Fruit fly (Drosophila melanogaster) whole organism, embryonic: ENCODE data around the gene CG42823.
A peak's percentile ranks its signal among the peaks of the same experiment; 100 is the strongest.

Experiments used
- B-H1 ChIP-seq: fragments of 200-800 bp; sonication (Bioruptor generic); IDR thresholded peaks from 3 replicates; pipeline ENCODE4 v1.3.6; 2022; ENCODE audit warnings: missing biosample characterization, missing genetic modification characterization
- Blimp-1 ChIP-seq: fragments of 200-800 bp; sonication (Bioruptor generic); optimal IDR thresholded peaks from 3 replicates; lab custom pipeline; 2018; ENCODE audit warnings: missing biosample characterization, missing genetic modification characterization, mild to moderate bottlenecking, moderate library complexity, missing genetic modification reagents
- CG10147 ChIP-seq: fragments of 200-800 bp; sonication (Bioruptor generic); optimal IDR thresholded peaks from 2 replicates; lab custom pipeline; 2019; ENCODE audit warnings: missing biosample characterization, mild to moderate bottlenecking, missing genetic modification characterization, moderate library complexity
- CG12391 ChIP-seq: fragments of 200-800 bp; sonication (Bioruptor generic); optimal IDR thresholded peaks from 3 replicates; lab custom pipeline; 2018; ENCODE audit warnings: missing biosample characterization, mild to moderate bottlenecking, missing genetic modification characterization, moderate library complexity
- CG13296 ChIP-seq: fragments of 200-800 bp; sonication (Bioruptor generic); optimal IDR thresholded peaks from 3 replicates; lab custom pipeline; 2018; ENCODE audit warnings: missing biosample characterization, mild to moderate bottlenecking, missing genetic modification characterization
- CG1603 ChIP-seq: fragments of 200-800 bp; sonication (Bioruptor generic); optimal IDR thresholded peaks from 2 replicates; lab custom pipeline; 2019; ENCODE audit warnings: missing biosample characterization, mild to moderate bottlenecking, missing genetic modification characterization, moderate library complexity
- CG16813 ChIP-seq: fragments of 200-800 bp; sonication (Bioruptor generic); IDR thresholded peaks from 3 replicates; pipeline ENCODE4 v1.3.6; 2022; ENCODE audit warnings: missing biosample characterization, missing genetic modification characterization; ENCODE audit not compliant: partially characterized antibody
- CG17328 ChIP-seq: fragments of 200-800 bp; sonication (Bioruptor generic); IDR thresholded peaks from 2 replicates; pipeline ENCODE4 v1.3.6; 2022; ENCODE audit warnings: missing biosample characterization, missing genetic modification characterization
- CG17361 ChIP-seq: fragments of 200-800 bp; sonication (Bioruptor generic); IDR thresholded peaks from 3 replicates; pipeline ENCODE4 v1.3.6; 2022; ENCODE audit warnings: missing biosample characterization, missing genetic modification characterization
- CG17385 ChIP-seq: fragments of 200-800 bp; sonication (Bioruptor generic); optimal IDR thresholded peaks from 3 replicates; lab custom pipeline; 2018; ENCODE audit warnings: missing biosample characterization, mild to moderate bottlenecking, missing genetic modification characterization
- CG1832 ChIP-seq: fragments of 200-800 bp; sonication (Bioruptor generic); optimal IDR thresholded peaks from 2 replicates; lab custom pipeline; 2017; ENCODE audit warnings: missing biosample characterization, mild to moderate bottlenecking, missing genetic modification characterization, inconsistent platforms
- CG18764 ChIP-seq: fragments of 200-800 bp; sonication (Bioruptor generic); optimal IDR thresholded peaks from 3 replicates; lab custom pipeline; 2016; ENCODE audit warnings: missing biosample characterization, missing genetic modification characterization
- CG2678 ChIP-seq: fragments of 200-800 bp; sonication (Bioruptor generic); optimal IDR thresholded peaks from 3 replicates; lab custom pipeline; 2019; ENCODE audit warnings: missing biosample characterization, mild to moderate bottlenecking, missing genetic modification characterization, moderate library complexity
- CG31224 ChIP-seq: fragments of 200-800 bp; sonication (Bioruptor generic); IDR thresholded peaks from 2 replicates; pipeline ENCODE4 v1.3.6; 2022; ENCODE audit warnings: missing biosample characterization, missing genetic modification characterization
- CG31388 ChIP-seq: fragments of 200-800 bp; sonication (Bioruptor generic); optimal IDR thresholded peaks from 2 replicates; lab custom pipeline; 2016; ENCODE audit warnings: missing biosample characterization, missing genetic modification characterization
- CG4404 ChIP-seq: fragments of 200-800 bp; sonication (Bioruptor generic); IDR thresholded peaks from 2 replicates; pipeline ENCODE4 v1.3.6; 2022; ENCODE audit warnings: missing biosample characterization, missing genetic modification characterization
- CG5245 ChIP-seq: fragments of 200-800 bp; sonication (Bioruptor generic); optimal IDR thresholded peaks from 3 replicates; lab custom pipeline; 2016; ENCODE audit warnings: missing biosample characterization, missing genetic modification characterization
- CG6175 ChIP-seq: fragments of 200-800 bp; sonication (Bioruptor generic); IDR thresholded peaks from 3 replicates; pipeline ENCODE4 v1.3.6; 2022; ENCODE audit warnings: missing biosample characterization, missing genetic modification characterization
- Deaf1 ChIP-seq: fragments of 200-800 bp; optimal IDR thresholded peaks from 3 replicates; lab custom pipeline; 2019; ENCODE audit warnings: missing biosample characterization, mild to moderate bottlenecking, missing genetic modification characterization, moderate library complexity
- Dip2 ChIP-seq: fragments of 200-800 bp; sonication (Bioruptor generic); IDR thresholded peaks from 2 replicates; pipeline ENCODE4 v1.3.6; 2022; ENCODE audit warnings: missing biosample characterization, missing genetic modification characterization
- Dll ChIP-seq: fragments of 200-800 bp; sonication (Bioruptor generic); IDR thresholded peaks from 4 replicates; pipeline ENCODE4 v1.3.6; 2022; ENCODE audit warnings: missing biosample characterization, missing genetic modification characterization; ENCODE audit not compliant: partially characterized antibody
- Ets97D ChIP-seq: fragments of 200-800 bp; sonication (Bioruptor generic); optimal IDR thresholded peaks from 3 replicates; lab custom pipeline; 2016; ENCODE audit warnings: missing biosample characterization, missing genetic modification characterization
- Mad ChIP-seq: fragments of 200-800 bp; sonication (Bioruptor generic); optimal IDR thresholded peaks from 2 replicates; lab custom pipeline; 2016; ENCODE audit warnings: missing biosample characterization, missing genetic modification characterization
- Meics ChIP-seq: fragments of 200-800 bp; sonication (Bioruptor generic); optimal IDR thresholded peaks from 2 replicates; lab custom pipeline; 2017; ENCODE audit warnings: missing biosample characterization, mild to moderate bottlenecking, missing genetic modification characterization
- Mrtf ChIP-seq: fragments of 200-800 bp; sonication (Bioruptor generic); IDR thresholded peaks from 3 replicates; pipeline ENCODE4 v1.3.6; 2022; ENCODE audit warnings: missing biosample characterization, missing genetic modification characterization
- Neu2 ChIP-seq: fragments of 200-800 bp; sonication (Bioruptor generic); optimal IDR thresholded peaks from 3 replicates; lab custom pipeline; 2016; ENCODE audit warnings: missing biosample characterization, missing genetic modification characterization, borderline replicate concordance
- Nf-YB ChIP-seq: fragments of 200-800 bp; sonication (Bioruptor generic); optimal IDR thresholded peaks from 3 replicates; lab custom pipeline; 2019; ENCODE audit warnings: missing biosample characterization, mild to moderate bottlenecking, missing genetic modification characterization, moderate library complexity
- Nf-YC ChIP-seq: fragments of 200-800 bp; optimal IDR thresholded peaks from 3 replicates; lab custom pipeline; 2019; ENCODE audit warnings: missing biosample characterization, mild to moderate bottlenecking, missing genetic modification characterization, moderate library complexity
- Optix ChIP-seq: fragments of 200-800 bp; sonication (Bioruptor generic); IDR thresholded peaks from 3 replicates; pipeline ENCODE4 v1.3.6; 2022; ENCODE audit warnings: missing biosample characterization, missing genetic modification characterization
- Ssrp ChIP-seq: fragments of 200-800 bp; sonication (Bioruptor generic); optimal IDR thresholded peaks from 2 replicates; lab custom pipeline; 2018; ENCODE audit warnings: missing biosample characterization, mild to moderate bottlenecking, missing genetic modification characterization, moderate library complexity
- az2 ChIP-seq: fragments of 200-800 bp; sonication (Bioruptor generic); optimal IDR thresholded peaks from 3 replicates; lab custom pipeline; 2016; ENCODE audit warnings: missing biosample characterization, missing genetic modification characterization
- bigmax ChIP-seq: fragments of 200-800 bp; sonication (Bioruptor generic); optimal IDR thresholded peaks from 2 replicates; lab custom pipeline; 2018; ENCODE audit warnings: missing biosample characterization, mild to moderate bottlenecking, missing genetic modification characterization
- dmrt11E ChIP-seq: fragments of 200-800 bp; sonication (Bioruptor generic); optimal IDR thresholded peaks from 3 replicates; lab custom pipeline; 2018; ENCODE audit warnings: missing biosample characterization, mild to moderate bottlenecking, missing genetic modification characterization, moderate library complexity
- ftz-f1 ChIP-seq: fragments of 200-800 bp; sonication (Bioruptor generic); optimal IDR thresholded peaks from 2 replicates; lab custom pipeline; 2016; ENCODE audit warnings: missing biosample characterization, missing genetic modification characterization
- grn ChIP-seq: fragments of 200-800 bp; sonication (Bioruptor generic); optimal IDR thresholded peaks from 3 replicates; lab custom pipeline; 2017; ENCODE audit warnings: missing biosample characterization, missing genetic modification characterization
- gt ChIP-seq: fragments of 200-800 bp; sonication (Bioruptor generic); IDR thresholded peaks from 2 replicates; pipeline ENCODE4 v1.3.6; 2022; ENCODE audit warnings: missing biosample characterization, missing genetic modification characterization
- lilli ChIP-seq: fragments of 200-800 bp; sonication (Bioruptor generic); optimal IDR thresholded peaks from 3 replicates; lab custom pipeline; 2016; ENCODE audit warnings: missing biosample characterization, missing genetic modification characterization
- lov ChIP-seq, 2 experiments: fragments of 200-800 bp in 1 of 2; fragments of >200 bp in 1 of 2; sonication (Bioruptor generic) in 1 of 2; IDR thresholded peaks in 1 of 2; optimal IDR thresholded peaks in 1 of 2; 2 replicates in 1 of 2; 3 replicates in 1 of 2; pipeline versions ENCODE4 v1.3.6 to Lab custom; 2017 to 2022; ENCODE audit warnings: missing biosample characterization in 1 of 2, missing genetic modification characterization in 1 of 2
- nau ChIP-seq: fragments of 200-800 bp; sonication (Bioruptor generic); optimal IDR thresholded peaks from 3 replicates; lab custom pipeline; 2017; ENCODE audit warnings: missing biosample characterization, mild to moderate bottlenecking, missing genetic modification characterization, missing genetic modification reagents
- oc ChIP-seq: fragments of 200-800 bp; sonication (Bioruptor generic); optimal IDR thresholded peaks from 2 replicates; lab custom pipeline; 2018; ENCODE audit warnings: missing biosample characterization, mild to moderate bottlenecking, missing genetic modification characterization, moderate library complexity
- pfk ChIP-seq: fragments of 200-800 bp; sonication (Bioruptor generic); optimal IDR thresholded peaks from 2 replicates; lab custom pipeline; 2018; ENCODE audit warnings: missing biosample characterization, mild to moderate bottlenecking, missing genetic modification characterization, moderate library complexity
- prd ChIP-seq, 3 experiments: fragments of >200 bp in 2 of 3; fragments of 200-800 bp in 1 of 3; sonication (Bioruptor generic) in 1 of 3; optimal IDR thresholded peaks in 2 of 3; IDR thresholded peaks in 1 of 3; 2 replicates in 2 of 3; 3 replicates in 1 of 3; pipeline versions ENCODE4 v1.3.6 to Lab custom; 2017 to 2022; ENCODE audit warnings: missing biosample characterization in 1 of 3, missing genetic modification characterization in 1 of 3
- run ChIP-seq: fragments of 200-800 bp; sonication (Bioruptor generic); optimal IDR thresholded peaks from 3 replicates; lab custom pipeline; 2018; ENCODE audit warnings: missing biosample characterization, mild to moderate bottlenecking, missing genetic modification characterization
- schlank ChIP-seq: fragments of 200-800 bp; sonication (Bioruptor generic); optimal IDR thresholded peaks from 2 replicates; lab custom pipeline; 2018; ENCODE audit warnings: missing biosample characterization, mild to moderate bottlenecking, missing genetic modification characterization
- sd ChIP-seq: fragments of 200-800 bp; sonication (Bioruptor generic); optimal IDR thresholded peaks from 3 replicates; lab custom pipeline; 2018; ENCODE audit warnings: missing biosample characterization, mild to moderate bottlenecking, missing genetic modification characterization, moderate library complexity
- ttk ChIP-seq: fragments of 200-800 bp; sonication (Bioruptor generic); IDR thresholded peaks from 2 replicates; pipeline ENCODE4 v2.1.2; 2022; ENCODE audit warnings: missing biosample characterization, missing genetic modification characterization
- tup ChIP-seq: fragments of 200-800 bp; sonication (Bioruptor generic); optimal IDR thresholded peaks from 2 replicates; lab custom pipeline; 2016; ENCODE audit warnings: missing biosample characterization, mild to moderate bottlenecking, missing genetic modification characterization, moderate library complexity
- unpg ChIP-seq: fragments of 200-800 bp; sonication (Bioruptor generic); optimal IDR thresholded peaks from 3 replicates; lab custom pipeline; 2018; ENCODE audit warnings: missing biosample characterization, mild to moderate bottlenecking, missing genetic modification characterization, moderate library complexity

The CG42823 gene

dm6 chr3R:17391313-17391845 lies 13.5 kb downstream of the CG42823 start, which contains the start of the genes Brf and sds22 (continued):
- TF ChIP-seq Ets97D (GFP tag; lab: Kevin White, UChicago) (peak; percentile 88), Optix (peak; percentile 58; the same call in 2 of the 3 replicates), CG18764 (GFP tag; lab: Kevin White, UChicago) (peak; percentile 95), pfk (peak; percentile 59), CG1832 (GFP tag; lab: Kevin White, UChicago) (no peak), CG6175 (GFP tag; lab: Robert Waterston, UW) (peak; percentile 84), lov (optimal IDR thresholded peaks at IDR 0.05; lab: Kevin White, UChicago) (no peak), lov (GFP tag; IDR thresholded peaks at IDR 0.05; lab: Robert Waterston, UW) (peak; percentile 86; the same call in 2 of the 3 replicates), CG31224 (GFP tag; lab: Robert Waterston, UW) (peak; percentile 83), CG4404 (GFP tag; lab: Robert Waterston, UW) (peak; percentile 95), Mrtf (GFP tag; lab: Robert Waterston, UW) (peak; percentile 90), run (tag; lab: Kevin White, UChicago) (peak; percentile 47), schlank (peak; percentile 90), Nf-YC (tag; lab: Kevin White, UChicago) (peak; percentile 89), Meics (GFP tag; lab: Kevin White, UChicago) (peak; percentile 94), B-H1 (GFP tag; lab: Robert Waterston, UW) (peak; percentile 85), Deaf1 (tag; lab: Kevin White, UChicago) (peak; percentile 75), Ssrp (tag; lab: Kevin White, UChicago) (peak; percentile 96), Mad (GFP tag; lab: Kevin White, UChicago) (peak; percentile 93), CG17385 (peak; percentile 99), az2 (peak; percentile 96), CG10147 (GFP tag; lab: Kevin White, UChicago) (peak; percentile 96), CG5245 (GFP tag; lab: Kevin White, UChicago) (peak; percentile 95), unpg (GFP tag; lab: Kevin White, UChicago) (peak; percentile 96), lilli (peak; percentile 98), nau (GFP tag; lab: Kevin White, UChicago) (peak; percentile 83), Blimp-1 (peak; percentile 91), ftz-f1 (GFP tag; lab: Kevin White, UChicago) (peak; percentile 72), CG16813 (GFP tag; lab: Robert Waterston, UW) (peak; percentile 87), gt (GFP tag; lab: Robert Waterston, UW) (peak; percentile 85), CG2678 (tag; lab: Kevin White, UChicago) (peak; percentile 96), ttk (GFP tag; lab: Robert Waterston, UW) (peak; percentile 94), prd (optimal IDR thresholded peaks at IDR 0.05; lab: Kevin White, UChicago) (no peak), prd (GFP tag; IDR thresholded peaks at IDR 0.05; lab: Robert Waterston, UW) (peak; percentile 97), dmrt11E (tag; lab: Kevin White, UChicago) (peak; percentile 96), CG17328 (GFP tag; lab: Robert Waterston, UW) (peak; percentile 86), sd (tag; lab: Kevin White, UChicago) (peak; percentile 88), CG13296 (GFP tag; lab: Kevin White, UChicago) (peak; percentile 92), Neu2 (GFP tag; lab: Kevin White, UChicago) (peak; percentile 90), Nf-YB (GFP tag; lab: Kevin White, UChicago) (peak; percentile 79), oc (tag; lab: Kevin White, UChicago) (peak; percentile 88), grn (GFP tag; lab: Kevin White, UChicago) (peak; percentile 61), CG12391 (tag; lab: Kevin White, UChicago) (peak; percentile 98), Dip2 (GFP tag; lab: Robert Waterston, UW) (peak; percentile 46; the same call in 1 of the 2 replicates), CG31388 (GFP tag; lab: Kevin White, UChicago) (peak; percentile 95), CG17361 (GFP tag; lab: Robert Waterston, UW) (peak; percentile 98), CG1603 (tag; lab: Kevin White, UChicago) (peak; percentile 93), tup (GFP tag; lab: Kevin White, UChicago) (peak; percentile 93), bigmax (peak; percentile 7), Dll (GFP tag; lab: Robert Waterston, UW) (peak; percentile 89)
